Worm (Caenorhabditis elegans): Measurements from ENCODE around the gene C29E4.15.

C29E4.15 gene

DNA sequence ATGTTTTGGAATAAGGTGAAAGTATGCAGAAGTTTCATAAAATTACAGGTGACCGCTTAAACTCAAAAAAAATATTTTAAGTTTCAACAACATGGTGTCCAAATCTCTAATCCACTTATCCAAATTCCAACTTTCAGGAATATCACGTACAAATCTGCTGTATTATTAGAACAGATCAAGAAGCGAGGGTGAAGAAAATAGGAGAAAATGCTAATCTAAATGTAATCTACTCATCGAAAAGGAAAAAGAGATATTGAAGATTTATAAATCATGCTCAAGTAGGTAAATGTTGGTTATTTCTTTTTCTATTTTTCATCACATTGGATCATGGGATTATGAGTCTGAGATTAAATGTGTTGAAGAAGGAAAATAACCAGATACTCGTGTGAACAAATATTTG is 49.1 kb downstream of the C29E4.15 start:
- TF ChIP-seq dao-5 (tag; optimal IDR thresholded peaks at IDR 0.05) (no peak), him-1 (tag; optimal IDR thresholded peaks at IDR 0.05) (no peak), W03F9.2 (tag; optimal IDR thresholded peaks at IDR 0.05) (no peak)

ce11 chrIII:8004091-8004490 is 51.7 kb downstream of the C29E4.15 start, which contains the start of gene C06G4.6:
Gene C06G4.6, plus strand, starts transcription at chrIII:8004391.
- TF ChIP-seq W03F9.2 (tag; optimal IDR thresholded peaks at IDR 0.05), result no peak
- TF ChIP-seq dao-5 (tag; optimal IDR thresholded peaks at IDR 0.05), result no peak
- TF ChIP-seq him-1 (tag; optimal IDR thresholded peaks at IDR 0.05), result no peak
